Worm (Caenorhabditis elegans): Measurements from ENCODE around the gene T05B11.4.

T05B11.4 gene

ce11 chrV:7754557-7754956 is at the start of gene T05B11.4:
Gene T05B11.4 (minus strand): TSS chrV:7754657.
- TF ChIP-seq tab-1 (GFP tag; IDR thresholded peaks at IDR 0.05) (no peak), flt-1 (GFP tag; IDR thresholded peaks at IDR 0.05) (no peak), ref-1 (GFP tag; conservative IDR thresholded peaks at IDR 0.05) (no peak), cog-1 (tag; optimal IDR thresholded peaks at IDR 0.05) (no peak), ztf-23 (GFP tag; IDR thresholded peaks at IDR 0.05) (no peak), ztf-29 (GFP tag; IDR thresholded peaks at IDR 0.05) (no peak), T22C8.4 (GFP tag; IDR thresholded peaks at IDR 0.05) (no peak), klf-2 (GFP tag; conservative IDR thresholded peaks at IDR 0.05) (no peak), med-1 (GFP tag; optimal IDR thresholded peaks at IDR 0.05; ENCODE audit: insufficient read depth) (no peak)

ce11 chrV:7803563-7803962 is 49.1 kb upstream of the T05B11.4 start:
- TF ChIP-seq klf-2 (GFP tag; conservative IDR thresholded peaks at IDR 0.05) (no peak), ztf-23 (GFP tag; IDR thresholded peaks at IDR 0.05) (no peak), tab-1 (GFP tag; IDR thresholded peaks at IDR 0.05) (no peak), med-1 (GFP tag; optimal IDR thresholded peaks at IDR 0.05; ENCODE audit: insufficient read depth) (no peak), ztf-29 (GFP tag; IDR thresholded peaks at IDR 0.05) (no peak), ref-1 (GFP tag; conservative IDR thresholded peaks at IDR 0.05) (no peak), T22C8.4 (GFP tag; IDR thresholded peaks at IDR 0.05) (no peak), flt-1 (GFP tag; IDR thresholded peaks at IDR 0.05) (no peak)

ce11 chrV:7798079-7798478 is 43.6 kb upstream of the T05B11.4 start, which contains the start of gene ZK742.7:
Gene ZK742.7 (plus strand): TSS chrV:7798379.
- TF ChIP-seq ref-1 (GFP tag; conservative IDR thresholded peaks at IDR 0.05), result no peak
- no peak for TF ChIP-seq ztf-23 (GFP tag; IDR thresholded peaks at IDR 0.05)
- TF ChIP-seq med-1 (GFP tag; optimal IDR thresholded peaks at IDR 0.05; ENCODE audit: insufficient read depth), result no peak
- no peak for TF ChIP-seq klf-2 (GFP tag; conservative IDR thresholded peaks at IDR 0.05)
- no peak for TF ChIP-seq flt-1 (GFP tag; IDR thresholded peaks at IDR 0.05)

DNA sequence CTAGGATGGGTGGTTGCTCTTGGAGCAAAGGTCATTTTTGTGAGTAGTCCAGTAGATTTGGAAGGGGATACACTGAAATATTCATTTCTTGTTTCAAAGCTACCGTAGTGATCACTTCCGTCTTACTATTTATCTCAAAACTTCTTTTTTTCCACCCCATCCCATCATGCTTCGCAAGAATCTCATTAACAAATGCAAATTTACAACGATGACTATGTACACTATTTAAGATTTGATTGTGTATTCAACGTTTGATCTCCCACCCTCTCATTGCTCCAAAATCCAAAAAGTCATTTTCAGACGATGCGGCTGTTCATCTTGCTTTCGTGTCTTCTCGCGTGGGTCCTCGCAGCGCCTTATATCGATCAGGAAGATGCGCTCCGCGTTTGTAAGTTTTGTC is 38.6 kb upstream of the T05B11.4 start, which contains the start of gene flp-21:
Gene flp-21 (plus strand): TSS at position 301 of the 400 bp plus-strand sequence.
- TF ChIP-seq tab-1 (GFP tag; IDR thresholded peaks at IDR 0.05), result no peak
- TF ChIP-seq T22C8.4 (GFP tag; IDR thresholded peaks at IDR 0.05), result no peak
- TF ChIP-seq ref-1 (GFP tag; conservative IDR thresholded peaks at IDR 0.05), result no peak
- TF ChIP-seq med-1 (GFP tag; optimal IDR thresholded peaks at IDR 0.05; ENCODE audit: insufficient read depth), result no peak
- no peak for TF ChIP-seq cog-1 (tag; optimal IDR thresholded peaks at IDR 0.05)
- TF ChIP-seq klf-2 (GFP tag; conservative IDR thresholded peaks at IDR 0.05), result no peak
- no peak for TF ChIP-seq ztf-29 (GFP tag; IDR thresholded peaks at IDR 0.05)
- TF ChIP-seq flt-1 (GFP tag; IDR thresholded peaks at IDR 0.05), result no peak
- TF ChIP-seq ztf-23 (GFP tag; IDR thresholded peaks at IDR 0.05), result no peak

- no peak for TF ChIP-seq ztf-29 (GFP tag; IDR thresholded peaks at IDR 0.05)
- no peak for TF ChIP-seq tab-1 (GFP tag; IDR thresholded peaks at IDR 0.05)
- no peak for TF ChIP-seq flt-1 (GFP tag; IDR thresholded peaks at IDR 0.05)
- no peak for TF ChIP-seq klf-2 (GFP tag; conservative IDR thresholded peaks at IDR 0.05)
- no peak for TF ChIP-seq cog-1 (tag; optimal IDR thresholded peaks at IDR 0.05)
- TF ChIP-seq ref-1 (GFP tag; conservative IDR thresholded peaks at IDR 0.05), result no peak
- TF ChIP-seq T22C8.4 (GFP tag; IDR thresholded peaks at IDR 0.05), result no peak
- TF ChIP-seq med-1 (GFP tag; optimal IDR thresholded peaks at IDR 0.05; ENCODE audit: insufficient read depth), result no peak
- TF ChIP-seq ztf-23 (GFP tag; IDR thresholded peaks at IDR 0.05), result no peak
These were observed 32.2 kb upstream of the T05B11.4 start for ce11 chrV:7786639-7787038.

- no peak for TF ChIP-seq ref-1 (GFP tag; conservative IDR thresholded peaks at IDR 0.05)
- no peak for TF ChIP-seq flt-1 (GFP tag; IDR thresholded peaks at IDR 0.05)
- no peak for TF ChIP-seq tab-1 (GFP tag; IDR thresholded peaks at IDR 0.05)
- TF ChIP-seq ztf-29 (GFP tag; IDR thresholded peaks at IDR 0.05), result no peak
- no peak for TF ChIP-seq klf-2 (GFP tag; conservative IDR thresholded peaks at IDR 0.05)
- no peak for TF ChIP-seq cog-1 (tag; optimal IDR thresholded peaks at IDR 0.05)
- no peak for TF ChIP-seq T22C8.4 (GFP tag; IDR thresholded peaks at IDR 0.05)
- TF ChIP-seq med-1 (GFP tag; optimal IDR thresholded peaks at IDR 0.05; ENCODE audit: insufficient read depth), result no peak
- TF ChIP-seq ztf-23 (GFP tag; IDR thresholded peaks at IDR 0.05), result no peak
These were observed 31.4 kb upstream of the T05B11.4 start for ce11 chrV:7785885-7786284.

ce11 chrV:7785117-7785516 is 30.7 kb upstream of the T05B11.4 start, which contains the start of gene C26F1.1:
Gene C26F1.1 (plus strand): TSS chrV:7785417.
- TF ChIP-seq tab-1 (GFP tag; IDR thresholded peaks at IDR 0.05), result no peak
- no peak for TF ChIP-seq med-1 (GFP tag; optimal IDR thresholded peaks at IDR 0.05; ENCODE audit: insufficient read depth)
- no peak for TF ChIP-seq cog-1 (tag; optimal IDR thresholded peaks at IDR 0.05)
- no peak for TF ChIP-seq klf-2 (GFP tag; conservative IDR thresholded peaks at IDR 0.05)
- TF ChIP-seq ztf-23 (GFP tag; IDR thresholded peaks at IDR 0.05), result no peak
- no peak for TF ChIP-seq T22C8.4 (GFP tag; IDR thresholded peaks at IDR 0.05)

- TF ChIP-seq med-1 (GFP tag; optimal IDR thresholded peaks at IDR 0.05; ENCODE audit: insufficient read depth) (no peak), cog-1 (tag; optimal IDR thresholded peaks at IDR 0.05) (no peak)
These were observed 27.1 kb upstream of the T05B11.4 start, which contains the start of gene cyp-32A1 for ce11 chrV:7781511-7781910. Gene cyp-32A1 (plus strand): TSS chrV:7781811.

DNA sequence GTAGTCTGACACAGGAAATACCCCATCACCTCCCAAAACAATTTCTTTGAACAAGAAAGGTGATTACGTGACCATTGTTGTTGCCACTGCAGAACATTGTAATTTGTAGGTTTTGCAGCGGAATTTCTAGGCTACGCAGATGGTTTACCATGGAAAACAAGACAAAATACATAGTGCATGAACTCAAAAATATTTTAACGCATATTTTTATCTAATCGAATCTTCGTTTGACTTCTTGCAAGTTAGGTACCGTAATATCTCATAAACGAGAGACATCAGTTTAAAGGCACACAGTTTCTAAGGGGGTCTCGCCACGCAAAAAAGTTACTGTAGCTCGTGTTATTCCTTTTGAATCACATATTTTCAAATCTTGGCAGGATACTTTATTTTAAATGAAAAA is 24.5 kb upstream of the T05B11.4 start:
- no peak for TF ChIP-seq flt-1 (GFP tag; IDR thresholded peaks at IDR 0.05)
- TF ChIP-seq ztf-29 (GFP tag; IDR thresholded peaks at IDR 0.05), result no peak
- no peak for TF ChIP-seq tab-1 (GFP tag; IDR thresholded peaks at IDR 0.05)
- no peak for TF ChIP-seq ref-1 (GFP tag; conservative IDR thresholded peaks at IDR 0.05)
- no peak for TF ChIP-seq klf-2 (GFP tag; conservative IDR thresholded peaks at IDR 0.05)
- TF ChIP-seq cog-1 (tag; optimal IDR thresholded peaks at IDR 0.05), result no peak
- TF ChIP-seq med-1 (GFP tag; optimal IDR thresholded peaks at IDR 0.05; ENCODE audit: insufficient read depth), result no peak
- no peak for TF ChIP-seq ztf-23 (GFP tag; IDR thresholded peaks at IDR 0.05)
- no peak for TF ChIP-seq T22C8.4 (GFP tag; IDR thresholded peaks at IDR 0.05)

- TF ChIP-seq cog-1 (tag; optimal IDR thresholded peaks at IDR 0.05) (no peak), flt-1 (GFP tag; IDR thresholded peaks at IDR 0.05) (no peak), ztf-29 (GFP tag; IDR thresholded peaks at IDR 0.05) (no peak), tab-1 (GFP tag; IDR thresholded peaks at IDR 0.05) (no peak), med-1 (GFP tag; optimal IDR thresholded peaks at IDR 0.05; ENCODE audit: insufficient read depth) (no peak), T22C8.4 (GFP tag; IDR thresholded peaks at IDR 0.05) (no peak), ztf-23 (GFP tag; IDR thresholded peaks at IDR 0.05) (no peak), klf-2 (GFP tag; conservative IDR thresholded peaks at IDR 0.05) (no peak)
These were observed 22.6 kb upstream of the T05B11.4 start, which contains the start of gene C26F1.3 for ce11 chrV:7777098-7777497. Gene C26F1.3 (plus strand): TSS chrV:7777300.
